Fruit fly (Drosophila melanogaster) whole organism, adult: ENCODE data around the gene CG8128.
A peak's percentile ranks its signal among the peaks of the same experiment; 100 is the strongest.

Experiments
- CG11617 ChIP-seq: fragments of 200-800 bp; sonication (Bioruptor generic); optimal IDR thresholded peaks from 2 replicates; lab custom pipeline; 2017; ENCODE audit warnings: mild to moderate bottlenecking, missing biosample characterization, missing genetic modification reagents, missing genetic modification characterization
- CG12768 ChIP-seq: fragments of 200-800 bp; sonication (Bioruptor generic); optimal IDR thresholded peaks from 2 replicates; lab custom pipeline; 2017; ENCODE audit warnings: missing biosample characterization, missing genetic modification characterization, mild to moderate bottlenecking, moderate library complexity, missing genetic modification reagents
- CG14711 ChIP-seq: fragments of 200-800 bp; sonication (Bioruptor generic); optimal IDR thresholded peaks from 2 replicates; lab custom pipeline; 2018; ENCODE audit warnings: missing biosample characterization, mild to moderate bottlenecking, missing genetic modification characterization, moderate library complexity
- CG1620 ChIP-seq: fragments of 200-800 bp; sonication (Bioruptor generic); optimal IDR thresholded peaks from 2 replicates; lab custom pipeline; 2016; ENCODE audit warnings: missing biosample characterization, missing genetic modification characterization
- CG33017 ChIP-seq: fragments of 200-800 bp; sonication (Bioruptor generic); optimal IDR thresholded peaks from 2 replicates; lab custom pipeline; 2018; ENCODE audit warnings: missing biosample characterization, mild to moderate bottlenecking, missing genetic modification characterization, moderate library complexity
- CG5204 ChIP-seq: fragments of 200-800 bp; sonication (Bioruptor generic); optimal IDR thresholded peaks from 2 replicates; lab custom pipeline; 2016; ENCODE audit warnings: missing biosample characterization, missing genetic modification characterization
- CG7045 ChIP-seq: fragments of 200-800 bp; sonication (Bioruptor generic); optimal IDR thresholded peaks from 2 replicates; lab custom pipeline; 2017; ENCODE audit warnings: missing biosample characterization, mild to moderate bottlenecking, missing genetic modification characterization
- CG7101 ChIP-seq: fragments of 200-800 bp; sonication (Bioruptor generic); optimal IDR thresholded peaks from 2 replicates; lab custom pipeline; 2018; ENCODE audit warnings: missing biosample characterization, mild to moderate bottlenecking, missing genetic modification characterization, moderate library complexity
- Clk ChIP-seq: fragments of 200-800 bp; sonication (Bioruptor generic); optimal IDR thresholded peaks from 2 replicates; lab custom pipeline; 2017; ENCODE audit warnings: missing biosample characterization, missing genetic modification characterization
- Crg-1 ChIP-seq: fragments of 200-800 bp; sonication (Bioruptor generic); optimal IDR thresholded peaks from 2 replicates; lab custom pipeline; 2016; ENCODE audit warnings: missing biosample characterization, missing genetic modification characterization
- Hr96 ChIP-seq: fragments of 200-800 bp; sonication (Bioruptor generic); optimal IDR thresholded peaks from 2 replicates; lab custom pipeline; 2016; ENCODE audit warnings: missing biosample characterization, missing genetic modification characterization
- Mnt ChIP-seq: fragments of 200-800 bp; sonication (Bioruptor generic); optimal IDR thresholded peaks from 2 replicates; lab custom pipeline; 2016; ENCODE audit warnings: missing biosample characterization, mild to moderate bottlenecking, missing genetic modification characterization
- bab1 ChIP-seq: fragments of 200-800 bp; sonication (Bioruptor generic); optimal IDR thresholded peaks from 3 replicates; lab custom pipeline; 2019; ENCODE audit warnings: missing biosample characterization, mild to moderate bottlenecking, missing genetic modification characterization, moderate library complexity
- cic ChIP-seq: fragments of 200-800 bp; sonication (Bioruptor generic); optimal IDR thresholded peaks from 2 replicates; lab custom pipeline; 2017; ENCODE audit warnings: missing biosample characterization, mild to moderate bottlenecking, missing genetic modification characterization, moderate library complexity
- cnc ChIP-seq, 2 experiments: fragments of >200 bp; optimal IDR thresholded peaks; 2 replicates each; lab custom pipeline; 2017
- kay ChIP-seq: fragments of 200-800 bp; sonication (Bioruptor generic); peaks from one replicate; lab custom pipeline; 2016; ENCODE audit warnings: missing biosample characterization, missing genetic modification characterization, borderline replicate concordance
- ovo ChIP-seq: fragments of 200-800 bp; sonication (Bioruptor generic); optimal IDR thresholded peaks from 2 replicates; lab custom pipeline; 2016; ENCODE audit warnings: missing biosample characterization, missing genetic modification characterization
- pad ChIP-seq: fragments of 200-800 bp; sonication (Bioruptor generic); optimal IDR thresholded peaks from 3 replicates; lab custom pipeline; 2017; ENCODE audit warnings: missing biosample characterization, missing genetic modification characterization, mild to moderate bottlenecking, moderate library complexity, missing genetic modification reagents
- tj ChIP-seq: fragments of 200-800 bp; sonication (Bioruptor generic); optimal IDR thresholded peaks from 3 replicates; lab custom pipeline; 2017; ENCODE audit warnings: missing biosample characterization, mild to moderate bottlenecking, missing genetic modification characterization, moderate library complexity
- toe ChIP-seq: fragments of 200-800 bp; sonication (Bioruptor generic); optimal IDR thresholded peaks from 2 replicates; lab custom pipeline; 2016; ENCODE audit warnings: missing biosample characterization, missing genetic modification characterization

CG8128 gene

DNA sequence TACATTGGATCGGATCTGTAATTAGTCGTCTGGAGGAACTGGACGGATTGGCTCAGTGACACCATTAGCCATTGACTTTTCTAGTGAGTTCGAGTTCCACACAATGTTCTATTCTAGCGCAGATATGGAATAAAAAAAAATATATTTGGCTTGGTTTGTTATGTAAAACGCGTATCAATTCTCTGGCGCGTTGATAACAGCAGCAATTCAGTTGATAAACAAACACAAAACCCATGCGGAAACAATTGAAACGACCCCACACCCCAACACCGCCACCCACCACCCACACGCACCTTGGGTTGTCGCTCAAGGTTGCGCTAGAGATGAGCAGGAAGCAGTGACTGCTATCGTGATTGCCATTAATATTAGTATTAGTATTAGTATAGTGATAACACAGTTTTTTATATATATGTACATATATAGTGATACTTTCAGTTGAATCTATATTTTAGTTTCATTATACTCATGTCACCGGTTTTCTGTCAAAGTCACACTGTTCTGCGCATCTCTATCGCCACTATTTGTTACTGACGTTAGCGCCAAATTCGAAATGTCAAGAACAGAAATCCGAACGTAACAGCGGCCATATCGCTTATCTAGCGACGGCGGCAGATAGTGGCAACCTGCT is 401 bp downstream of the CG8128 start:
- TF ChIP-seq toe (GFP tag; lab: Kevin White, UChicago) (no peak), CG5204 (GFP tag; lab: Kevin White, UChicago) (peak; percentile 61), pad (GFP tag; lab: Kevin White, UChicago) (peak; percentile 83), Crg-1 (GFP tag; lab: Kevin White, UChicago) (peak; percentile 75), CG12768 (GFP tag; lab: Kevin White, UChicago) (peak; percentile 73), tj (peak; percentile 73), bab1 (GFP tag; lab: Kevin White, UChicago) (peak; percentile 96), kay (no peak), Clk (GFP tag; lab: Kevin White, UChicago) (peak; percentile 59), cnc (optimal IDR thresholded peaks at IDR 0.05; lab: Kevin White, UChicago) (no peak), CG7045 (GFP tag; lab: Kevin White, UChicago) (peak; percentile 85), cic (GFP tag; lab: Kevin White, UChicago) (peak; percentile 80), CG33017 (peak; percentile 90), CG1620 (GFP tag; lab: Kevin White, UChicago) (peak; percentile 81), Hr96 (GFP tag; lab: Kevin White, UChicago) (no peak), CG11617 (peak; percentile 91), ovo (GFP tag; lab: Kevin White, UChicago) (peak; percentile 76), Mnt (GFP tag; lab: Kevin White, UChicago) (peak; percentile 91), CG7101 (peak; percentile 96), CG14711 (tag; lab: Kevin White, UChicago) (peak; percentile 95)

dm6 chrX:15701047-15701446 is 3.8 kb downstream of the CG8128 start, which contains the start of gene CG9240:
Gene CG9240, minus strand, starts transcription at chrX:15701259.
- no peak for TF ChIP-seq Hr96 (GFP tag; lab: Kevin White, UChicago)
- TF ChIP-seq CG7101, result no peak
- peak; percentile 64 for TF ChIP-seq bab1 (GFP tag; lab: Kevin White, UChicago)
- peak; percentile 1 for TF ChIP-seq CG14711 (tag; lab: Kevin White, UChicago)
- TF ChIP-seq Clk (GFP tag; lab: Kevin White, UChicago), result no peak
- TF ChIP-seq Mnt (GFP tag; lab: Kevin White, UChicago), result peak; percentile 13

- TF ChIP-seq CG12768 (GFP tag; lab: Kevin White, UChicago) (peak; percentile 10), CG1620 (GFP tag; lab: Kevin White, UChicago) (peak; percentile 70), Clk (GFP tag; lab: Kevin White, UChicago) (no peak), ovo (GFP tag; lab: Kevin White, UChicago) (no peak), CG14711 (tag; lab: Kevin White, UChicago) (peak; percentile 60), toe (GFP tag; lab: Kevin White, UChicago) (peak; percentile 72), Hr96 (GFP tag; lab: Kevin White, UChicago) (no peak), CG33017 (no peak), Crg-1 (GFP tag; lab: Kevin White, UChicago) (peak; percentile 61), CG7045 (GFP tag; lab: Kevin White, UChicago) (peak; percentile 53), pad (GFP tag; lab: Kevin White, UChicago) (peak; percentile 58), cic (GFP tag; lab: Kevin White, UChicago) (no peak), kay (no peak), Mnt (GFP tag; lab: Kevin White, UChicago) (peak; percentile 71), tj (peak; percentile 47), CG11617 (peak; percentile 66), cnc (optimal IDR thresholded peaks at IDR 0.05; lab: Kevin White, UChicago) (no peak), CG7101 (peak; percentile 73), bab1 (GFP tag; lab: Kevin White, UChicago) (peak; percentile 55), CG5204 (GFP tag; lab: Kevin White, UChicago) (no peak)
Observed at dm6 chrX:15703720-15704206, 6.5 kb downstream of the CG8128 start, which contains the start of the genes Pis and Hap40. Gene Pis, minus strand, starts transcription at chrX:15703770. Gene Hap40, plus strand, starts transcription at chrX:15704125.

dm6 chrX:15709624-15709983 is 12.3 kb downstream of the CG8128 start:
- no peak for TF ChIP-seq Hr96 (GFP tag; lab: Kevin White, UChicago)
- peak; percentile 90 for TF ChIP-seq tj

- TF ChIP-seq CG12768 (GFP tag; lab: Kevin White, UChicago), result no peak
- peak; percentile 43 for TF ChIP-seq cic (GFP tag; lab: Kevin White, UChicago)
- no peak for TF ChIP-seq Crg-1 (GFP tag; lab: Kevin White, UChicago)
- TF ChIP-seq CG7101, result no peak
- no peak for TF ChIP-seq CG14711 (tag; lab: Kevin White, UChicago)
- no peak for TF ChIP-seq CG5204 (GFP tag; lab: Kevin White, UChicago)
- no peak for TF ChIP-seq CG1620 (GFP tag; lab: Kevin White, UChicago)
- TF ChIP-seq pad (GFP tag; lab: Kevin White, UChicago), result peak; percentile 41
- TF ChIP-seq Hr96 (GFP tag; lab: Kevin White, UChicago), result no peak
- TF ChIP-seq tj, result peak; percentile 83
- TF ChIP-seq cnc (optimal IDR thresholded peaks at IDR 0.05; lab: Kevin White, UChicago), result no peak
- TF ChIP-seq Clk (GFP tag; lab: Kevin White, UChicago), result no peak
- TF ChIP-seq CG11617, result peak; percentile 16
- no peak for TF ChIP-seq bab1 (GFP tag; lab: Kevin White, UChicago)
- peak; percentile 99 for TF ChIP-seq ovo (GFP tag; lab: Kevin White, UChicago)
- peak; percentile 99 for TF ChIP-seq Mnt (GFP tag; lab: Kevin White, UChicago)
- TF ChIP-seq CG33017, result no peak
- TF ChIP-seq kay, result no peak
- no peak for TF ChIP-seq CG7045 (GFP tag; lab: Kevin White, UChicago)
- no peak for TF ChIP-seq toe (GFP tag; lab: Kevin White, UChicago)
Observed at dm6 chrX:15709984-15710750, 12.9 kb downstream of the CG8128 start, which contains the start of the genes CG9281 and CG15601. Gene CG9281, minus strand, starts transcription at chrX:15710539. Gene CG15601, plus strand, starts transcription at chrX:15710647.
